Worm (Caenorhabditis elegans) whole organism, L3 larva: ENCODE results near the gene F47B8.3.

Experiments
- fos-1 ChIP-seq: fragments of 150-350 bp; optimal IDR thresholded peaks from 2 replicates; lab custom pipeline; 2014; ENCODE audit warnings: missing biosample characterization, missing genetic modification characterization
- nhr-28 ChIP-seq: fragments of 150-350 bp; optimal IDR thresholded peaks from 2 replicates; lab custom pipeline; 2014; ENCODE audit warnings: missing biosample characterization, missing genetic modification characterization
- pha-4 ChIP-seq: fragments of 150-350 bp; optimal IDR thresholded peaks from 2 replicates; lab custom pipeline; 2014; ENCODE audit warnings: missing biosample characterization, missing genetic modification reagents, missing genetic modification characterization
- snpc-4 ChIP-seq: fragments of 150-350 bp; optimal IDR thresholded peaks from 2 replicates; lab custom pipeline; 2014; ENCODE audit warnings: missing biosample characterization, missing genetic modification characterization
- tbx-2 ChIP-seq: sonication (generic microtip); optimal IDR thresholded peaks from 2 replicates; lab custom pipeline; 2016; ENCODE audit warnings: mild to moderate bottlenecking, missing genetic modification characterization, missing compliant biosample characterization
- ztf-4 ChIP-seq: fragments of 150-350 bp; optimal IDR thresholded peaks from 2 replicates; lab custom pipeline; 2014; ENCODE audit warnings: missing biosample characterization, missing genetic modification characterization

DNA sequence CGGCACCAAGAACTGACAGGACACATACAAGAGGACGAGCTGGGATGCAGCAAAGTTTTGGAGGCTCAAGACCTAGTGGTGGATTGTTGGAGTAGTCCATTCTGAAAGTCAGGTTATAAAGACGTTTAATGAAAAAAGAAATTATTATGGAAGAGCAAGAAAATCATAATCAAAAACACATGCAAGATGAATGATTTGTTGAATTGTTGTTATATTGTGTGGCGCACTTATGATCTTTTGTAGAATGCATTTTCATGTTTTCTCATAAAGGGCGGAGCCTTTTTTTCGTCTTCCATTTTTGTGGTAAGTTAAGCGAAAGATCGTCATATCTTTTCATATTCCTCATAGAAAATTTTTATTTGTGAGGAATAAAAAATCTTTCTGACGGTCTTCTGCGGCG lies 6.3 kb downstream of the F47B8.3 start, which contains the start of gene F47B8.2:
- TF ChIP-seq fos-1 (no peak), nhr-28 (tag; lab: Kevin White, UChicago) (no peak), snpc-4 (tag; lab: Kevin White, UChicago) (no peak), ztf-4 (tag; lab: Kevin White, UChicago) (no peak), tbx-2 (tag; lab: Kevin White, UChicago) (no peak), pha-4 (tag; lab: Kevin White, UChicago) (no peak)
